Worm (Caenorhabditis elegans): Measurements from ENCODE around the gene kgb-1.

ce11 chrIV:427100-427908 is 17.5 kb upstream of the kgb-1 start:
- TF ChIP-seq dpl-1 (GFP tag; optimal IDR thresholded peaks at IDR 0.05) (no peak), unc-62 (GFP tag; optimal IDR thresholded peaks at IDR 0.05) (no peak), ekl-4 (GFP tag; IDR thresholded peaks at IDR 0.05) (peak; percentile 67; the same call in 1 of the 2 replicates), ama-1 (optimal IDR thresholded peaks at IDR 0.05) (no peak), ama-1 (GFP tag; optimal IDR thresholded peaks at IDR 0.05) (peak; percentile 34 to 83), nfyb-1 (GFP tag; IDR thresholded peaks at IDR 0.05) (0 out of 2 replicates have a peak, but pooled peaks have one; percentile 22), him-1 (tag; optimal IDR thresholded peaks at IDR 0.05) (no peak), attf-5 (GFP tag; optimal IDR thresholded peaks at IDR 0.05) (no peak)

All from whole organism, young adult.